Worm (Caenorhabditis elegans): ENCODE data around the gene F14F8.9.
"Not testable (repeated sequence)": the region's sequence is repeated elsewhere in the genome, so short reads cannot be mapped to it uniquely, and the experiment has no call there.

The F14F8.9 gene

ce11 chrV:16672198-16672597, 3.8 kb upstream of the F14F8.9 start, which contains the start of gene F14F8.8:
F14F8.8 (minus strand) TSS chrV:16672298.
- TF ChIP-seq nhr-237 (tag; optimal IDR thresholded peaks at IDR 0.05) (no peak), hlh-11 (tag; optimal IDR thresholded peaks at IDR 0.05) (no peak), lin-13 (GFP tag; optimal IDR thresholded peaks at IDR 0.05) (no peak), unc-62 (GFP tag; optimal IDR thresholded peaks at IDR 0.05 in 1 of 2) (no peak), unc-62 (tag; optimal IDR thresholded peaks at IDR 0.05) (no peak), spr-3 (GFP tag; optimal IDR thresholded peaks at IDR 0.05) (no peak), nhr-77 (tag; optimal IDR thresholded peaks at IDR 0.05) (no peak), nhr-102 (tag; optimal IDR thresholded peaks at IDR 0.05) (no peak), arid-1 (GFP tag; conservative IDR thresholded peaks at IDR 0.05) (no peak), F44E2.7 (GFP tag; IDR thresholded peaks at IDR 0.05) (no peak), ZK546.5 (tag; optimal IDR thresholded peaks at IDR 0.05) (no peak), nhr-48 (tag; optimal IDR thresholded peaks at IDR 0.05) (no peak), fkh-10 (GFP tag; optimal IDR thresholded peaks at IDR 0.05) (no peak), dmd-9 (GFP tag; IDR thresholded peaks at IDR 0.05) (no peak), aha-1 (tag) (no peak), D1046.2 (GFP tag; IDR thresholded peaks at IDR 0.05) (no peak), F49E8.2 (tag; optimal IDR thresholded peaks at IDR 0.05; ENCODE audit: borderline replicate concordance) (no peak), madf-9 (GFP tag; conservative IDR thresholded peaks at IDR 0.05) (no peak)

ce11 chrV:16671190-16671589, 2.8 kb upstream of the F14F8.9 start, which contains the start of gene str-61:
str-61 (minus strand) TSS chrV:16671290.
- peak; percentile 6 for TF ChIP-seq aha-1 (tag)
- TF ChIP-seq fkh-10 (GFP tag; optimal IDR thresholded peaks at IDR 0.05), result no peak

- TF ChIP-seq nhr-28 (tag; optimal IDR thresholded peaks at IDR 0.05) (no peak), nhr-6 (tag; optimal IDR thresholded peaks at IDR 0.05) (no peak), ces-1 (GFP tag; optimal IDR thresholded peaks at IDR 0.05) (no peak), nhr-11 (tag; optimal IDR thresholded peaks at IDR 0.05) (no peak), skn-1 (tag; optimal IDR thresholded peaks at IDR 0.05) (no peak), lin-1 (GFP tag; IDR thresholded peaks at IDR 0.05) (no peak), nhr-41 (GFP tag; IDR thresholded peaks at IDR 0.05) (no peak), mdl-1 (tag; optimal IDR thresholded peaks at IDR 0.05) (no peak), hif-1 (tag; optimal IDR thresholded peaks at IDR 0.05) (no peak), lin-13 (GFP tag; optimal IDR thresholded peaks at IDR 0.05) (no peak), ceh-62 (tag; optimal IDR thresholded peaks at IDR 0.05) (no peak), daf-19 (GFP tag; conservative IDR thresholded peaks at IDR 0.05) (no peak), T20F7.1 (GFP tag; optimal IDR thresholded peaks at IDR 0.05) (no peak), attf-4 (tag; optimal IDR thresholded peaks at IDR 0.05) (no peak), pha-4 (GFP tag; IDR thresholded peaks at IDR 0.05) (no peak), pha-4 (tag; optimal IDR thresholded peaks at IDR 0.05) (no peak)
These were observed 1.7 kb downstream of the F14F8.9 start, which contains the start of gene F14F8.14 for ce11 chrV:16666647-16667046. F14F8.14 (minus strand) TSS chrV:16666747.

- not testable (repeated sequence) for TF ChIP-seq mdt-29 (GFP tag; IDR thresholded peaks at IDR 0.05); sdz-12 (GFP tag; optimal IDR thresholded peaks at IDR 0.05); lir-3 (tag; optimal IDR thresholded peaks at IDR 0.05)
These were observed 7.6 kb downstream of the F14F8.9 start, which contains the start of gene Y70C5B.2 for ce11 chrV:16660816-16661215. Y70C5B.2 (minus strand) TSS chrV:16660916.

- TF ChIP-seq snpc-1.2, egl-43, T26A8.4 (GFP tag; IDR thresholded peaks at IDR 0.05): not testable (repeated sequence)
These were observed 14.1 kb downstream of the F14F8.9 start, which contains the start of gene W06G6.15 for ce11 chrV:16654242-16654641. W06G6.15 (plus strand) TSS chrV:16654542.

Data from whole organism, L4 larva.